Fruit fly (Drosophila melanogaster): Measurements from ENCODE around the gene Bet5.

DNA sequence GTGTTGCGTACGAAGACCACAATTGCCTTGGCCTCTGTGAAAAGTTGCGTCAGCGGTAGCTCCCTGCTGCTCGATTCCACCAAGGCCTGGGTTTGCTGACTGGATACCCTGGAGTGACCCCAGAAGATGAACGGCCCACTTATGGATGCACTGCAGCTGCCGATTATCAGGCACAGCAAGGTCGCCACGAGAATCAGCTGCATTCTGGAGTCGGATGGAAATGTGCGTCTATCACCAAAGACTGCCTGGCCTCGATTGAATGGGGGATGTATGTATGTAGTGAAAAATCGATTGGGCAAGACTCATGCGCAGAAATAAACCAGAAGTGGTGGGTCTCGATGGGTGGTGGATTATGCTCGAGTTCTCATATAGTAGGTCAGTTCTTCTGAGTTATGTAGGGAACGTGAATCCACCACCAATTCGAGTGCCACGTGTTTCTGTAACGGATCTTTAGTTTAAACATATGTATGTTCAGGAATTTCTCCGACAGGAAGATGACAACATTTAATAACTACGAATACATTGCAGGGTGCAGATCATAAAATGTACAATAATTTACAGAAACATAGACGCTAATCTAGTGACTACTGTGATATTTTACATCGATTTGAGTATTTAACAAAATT lies 13.8 kb upstream of the Bet5 start, which contains the start of gene VhaAC45RP:
- TF ChIP-seq CTCF (optimal IDR thresholded peaks at IDR 0.05) = no peak
- no peak for TF ChIP-seq CG8478 (optimal IDR thresholded peaks at IDR 0.05)
